Fruit fly (Drosophila melanogaster): Measurements from ENCODE around the gene Dci.

Dci gene

dm6 chr3L:801860-802462, 49.2 kb upstream of the Dci start (continued):
- no peak for TF ChIP-seq bigmax (GFP tag; optimal IDR thresholded peaks at IDR 0.05)
- no peak for TF ChIP-seq eyg (GFP tag; optimal IDR thresholded peaks at IDR 0.05)
- TF ChIP-seq CG4617 (GFP tag; optimal IDR thresholded peaks at IDR 0.05; ENCODE audit: borderline replicate concordance), result no peak
- TF ChIP-seq Ravus (GFP tag; IDR thresholded peaks at IDR 0.05), result no peak
- TF ChIP-seq Oaz (GFP tag; IDR thresholded peaks at IDR 0.05), result no peak
- no peak for TF ChIP-seq p53 (GFP tag; optimal IDR thresholded peaks at IDR 0.05)
- no peak for TF ChIP-seq tgo (GFP tag; IDR thresholded peaks at IDR 0.05)
- no peak for TF ChIP-seq CG1602 (GFP tag; optimal IDR thresholded peaks at IDR 0.05)
- peak; percentile 50 for TF ChIP-seq lbe (GFP tag; optimal IDR thresholded peaks at IDR 0.05)
- TF ChIP-seq CG17359 (tag; optimal IDR thresholded peaks at IDR 0.05), result peak; percentile 50
- no peak for TF ChIP-seq rib (GFP tag; IDR thresholded peaks at IDR 0.05)
- no peak for TF ChIP-seq pzg (GFP tag; optimal IDR thresholded peaks at IDR 0.05)
- no peak for TF ChIP-seq vnd (GFP tag; IDR thresholded peaks at IDR 0.05; ENCODE audit: partially characterized antibody)
- TF ChIP-seq bowl (GFP tag; IDR thresholded peaks at IDR 0.05), result no peak
- no peak for TF ChIP-seq ara (GFP tag; IDR thresholded peaks at IDR 0.05)
- no peak for TF ChIP-seq CG13894 (tag; optimal IDR thresholded peaks at IDR 0.05)
- no peak for TF ChIP-seq CG13296 (GFP tag; optimal IDR thresholded peaks at IDR 0.05)
- TF ChIP-seq Sox102F (GFP tag; optimal IDR thresholded peaks at IDR 0.05), result peak; percentile 35
- TF ChIP-seq tap (tag; optimal IDR thresholded peaks at IDR 0.05), result peak; percentile 54
- TF ChIP-seq CG10267 (tag; optimal IDR thresholded peaks at IDR 0.05), result no peak
- no peak for TF ChIP-seq CG10209 (GFP tag; optimal IDR thresholded peaks at IDR 0.05)
- TF ChIP-seq Hr3 (GFP tag; optimal IDR thresholded peaks at IDR 0.05), result no peak
- no peak for TF ChIP-seq CG8281 (tag; optimal IDR thresholded peaks at IDR 0.05)
- TF ChIP-seq CG1603 (tag; optimal IDR thresholded peaks at IDR 0.05), result peak; percentile 43
- no peak for TF ChIP-seq CG9817 (tag; optimal IDR thresholded peaks at IDR 0.05)
- peak; percentile 17 for TF ChIP-seq lab (GFP tag; optimal IDR thresholded peaks at IDR 0.05)
- no peak for TF ChIP-seq slou (GFP tag; optimal IDR thresholded peaks at IDR 0.05)
- no peak for TF ChIP-seq dm (GFP tag; optimal IDR thresholded peaks at IDR 0.05)
- TF ChIP-seq kay (GFP tag; optimal IDR thresholded peaks at IDR 0.05), result no peak
- no peak for TF ChIP-seq croc (GFP tag; conservative IDR thresholded peaks at IDR 0.05)
- no peak for TF ChIP-seq CG12155 (GFP tag; optimal IDR thresholded peaks at IDR 0.05)
- TF ChIP-seq shn (GFP tag; optimal IDR thresholded peaks at IDR 0.05), result no peak
- no peak for TF ChIP-seq Nf-YB (GFP tag; optimal IDR thresholded peaks at IDR 0.05)
- TF ChIP-seq CG30020 (tag; optimal IDR thresholded peaks at IDR 0.05), result no peak
- no peak for TF ChIP-seq Gug (GFP tag; IDR thresholded peaks at IDR 0.05)
- no peak for TF ChIP-seq D19A (tag; optimal IDR thresholded peaks at IDR 0.05)
- TF ChIP-seq CG14441 (GFP tag; IDR thresholded peaks at IDR 0.05), result no peak
- no peak for TF ChIP-seq Scr (GFP tag; IDR thresholded peaks at IDR 0.05; ENCODE audit: partially characterized antibody)
- TF ChIP-seq Chrac-16 (GFP tag; optimal IDR thresholded peaks at IDR 0.05), result no peak
- no peak for TF ChIP-seq Nf-YC (tag; optimal IDR thresholded peaks at IDR 0.05)
- TF ChIP-seq Bdp1 (GFP tag; optimal IDR thresholded peaks at IDR 0.05), result no peak
- TF ChIP-seq CG6854 (GFP tag; optimal IDR thresholded peaks at IDR 0.05), result no peak
- TF ChIP-seq Ets65A (GFP tag), result no peak
- TF ChIP-seq CG3407 (GFP tag; optimal IDR thresholded peaks at IDR 0.05), result no peak
- no peak for TF ChIP-seq Rx (GFP tag; IDR thresholded peaks at IDR 0.05)
- no peak for TF ChIP-seq CG31365 (tag; optimal IDR thresholded peaks at IDR 0.05)
- TF ChIP-seq CTCF (GFP tag; optimal IDR thresholded peaks at IDR 0.05), result no peak
- no peak for TF ChIP-seq Rfx (GFP tag; IDR thresholded peaks at IDR 0.05)
- TF ChIP-seq mirr (GFP tag; optimal IDR thresholded peaks at IDR 0.05), result no peak
- no peak for TF ChIP-seq CG11560 (tag; IDR thresholded peaks at IDR 0.05)
- TF ChIP-seq CG6689 (GFP tag; IDR thresholded peaks at IDR 0.05), result 0 out of 2 replicates have a peak, but pooled peaks have one; percentile 11
- TF ChIP-seq amos (GFP tag; IDR thresholded peaks at IDR 0.05; ENCODE audit: partially characterized antibody), result no peak

Measured in whole organism, embryonic.